Fruit fly (Drosophila melanogaster): Measurements from ENCODE around the gene CG5958.

Gene CG5958

dm6 chr2L:7436492-7437324 is 3.4 kb upstream of the CG5958 start (continued):
- TF ChIP-seq chm (GFP tag; IDR thresholded peaks at IDR 0.05) (no peak; the same call in 1 of the 2 replicates), CHES-1-like (GFP tag; optimal IDR thresholded peaks at IDR 0.05) (peak; percentile 82), Lim3 (GFP tag; IDR thresholded peaks at IDR 0.05) (no peak), CG33213 (GFP tag; optimal IDR thresholded peaks at IDR 0.05) (peak; percentile 79), ERR (GFP tag; optimal IDR thresholded peaks at IDR 0.05) (peak; percentile 70), Dbx (GFP tag; IDR thresholded peaks at IDR 0.05) (peak; percentile 83), CG13287 (GFP tag; IDR thresholded peaks at IDR 0.05; ENCODE audit: partially characterized antibody) (no peak), zfh1 (GFP tag; IDR thresholded peaks at IDR 0.05) (peak; percentile 78), fd64A (GFP tag; optimal IDR thresholded peaks at IDR 0.05) (peak; percentile 65), BtbVII (GFP tag; optimal IDR thresholded peaks at IDR 0.05) (peak; percentile 61), row (GFP tag; IDR thresholded peaks at IDR 0.05) (no peak; the same call in 2 of the 3 replicates), al (GFP tag; IDR thresholded peaks at IDR 0.05) (peak; percentile 34; the same call in 1 of the 2 replicates), ind (GFP tag; optimal IDR thresholded peaks at IDR 0.05) (peak; percentile 6), CG1602 (GFP tag; optimal IDR thresholded peaks at IDR 0.05) (peak; percentile 36), CG8478 (optimal IDR thresholded peaks at IDR 0.05) (no peak), CG30020 (tag; optimal IDR thresholded peaks at IDR 0.05) (no peak), CG4424 (GFP tag; optimal IDR thresholded peaks at IDR 0.05) (peak; percentile 45), bab2 (GFP tag; optimal IDR thresholded peaks at IDR 0.05) (peak; percentile 84), CG16813 (GFP tag; IDR thresholded peaks at IDR 0.05; ENCODE audit: partially characterized antibody) (no peak), Hr51 (GFP tag; optimal IDR thresholded peaks at IDR 0.05) (peak; percentile 46 to 62), fu2 (GFP tag; optimal IDR thresholded peaks at IDR 0.05) (peak; percentile 48), CG8290 (GFP tag; optimal IDR thresholded peaks at IDR 0.05) (peak; percentile 33), CG8290 (tag; optimal IDR thresholded peaks at IDR 0.05) (peak; percentile 22 to 97), Stat92E (GFP tag; optimal IDR thresholded peaks at IDR 0.05) (no peak), vfl (GFP tag; optimal IDR thresholded peaks at IDR 0.05) (peak; percentile 30), h (optimal IDR thresholded peaks at IDR 0.05) (no peak), nom (GFP tag; optimal IDR thresholded peaks at IDR 0.05) (no peak), disco-r (GFP tag; optimal IDR thresholded peaks at IDR 0.05) (peak; percentile 31), zen2 (GFP tag; IDR thresholded peaks at IDR 0.05; ENCODE audit: partially characterized antibody) (no peak), HmgZ (tag; optimal IDR thresholded peaks at IDR 0.05) (peak; percentile 88), CG17359 (tag; optimal IDR thresholded peaks at IDR 0.05) (peak; percentile 80), br (optimal IDR thresholded peaks at IDR 0.05) (no peak), CG4404 (GFP tag; IDR thresholded peaks at IDR 0.05) (no peak), ci (GFP tag; IDR thresholded peaks at IDR 0.05) (peak; percentile 92), CG7745 (tag; optimal IDR thresholded peaks at IDR 0.05) (no peak), CG13775 (GFP tag; optimal IDR thresholded peaks at IDR 0.05) (peak; percentile 44), CG1529 (GFP tag; optimal IDR thresholded peaks at IDR 0.05) (peak; percentile 46), Fer2 (tag; optimal IDR thresholded peaks at IDR 0.05) (peak; percentile 71), CG7786 (GFP tag; optimal IDR thresholded peaks at IDR 0.05) (peak; percentile 38), CG16863 (GFP tag; optimal IDR thresholded peaks at IDR 0.05) (peak; percentile 66), gcm (GFP tag; optimal IDR thresholded peaks at IDR 0.05) (peak; percentile 39), CG2199 (GFP tag; IDR thresholded peaks at IDR 0.05) (peak; percentile 46; the same call in 2 of the 3 replicates), Rx (GFP tag; IDR thresholded peaks at IDR 0.05) (no peak), Abd-B (GFP tag; optimal IDR thresholded peaks at IDR 0.05) (peak; percentile 5), ap (GFP tag; IDR thresholded peaks at IDR 0.05) (0 out of 2 replicates have a peak, but pooled peaks have one; percentile 20), CG6689 (GFP tag; IDR thresholded peaks at IDR 0.05) (peak; percentile 42), Doc3 (GFP tag; IDR thresholded peaks at IDR 0.05; ENCODE audit: partially characterized antibody) (no peak), Ets97D (GFP tag; optimal IDR thresholded peaks at IDR 0.05) (peak; percentile 19), CG18011 (GFP tag; optimal IDR thresholded peaks at IDR 0.05) (peak; percentile 32), Elba2 (GFP tag; optimal IDR thresholded peaks at IDR 0.05) (no peak)
